Worm (Caenorhabditis elegans) whole organism, L3 larva: ENCODE results near the gene fig-1.

Experiments
- aly-2 ChIP-seq: fragments of 150-350 bp; optimal IDR thresholded peaks from 2 replicates; lab custom pipeline; 2014; ENCODE audit warnings: missing biosample characterization, missing genetic modification characterization
- ama-1 ChIP-seq: fragments of 150-350 bp; optimal IDR thresholded peaks from 2 replicates; lab custom pipeline; 2018
- ceh-82 ChIP-seq: fragments of 150-350 bp; optimal IDR thresholded peaks from 2 replicates; lab custom pipeline; 2014; ENCODE audit warnings: missing biosample characterization, missing genetic modification characterization
- ceh-9 ChIP-seq: sonication (generic microtip); optimal IDR thresholded peaks from 2 replicates; lab custom pipeline; 2018; ENCODE audit warnings: missing biosample characterization, missing genetic modification characterization
- fos-1 ChIP-seq: fragments of 150-350 bp; optimal IDR thresholded peaks from 2 replicates; lab custom pipeline; 2014; ENCODE audit warnings: missing biosample characterization, missing genetic modification characterization
- nhr-12 ChIP-seq: fragments of 150-350 bp; optimal IDR thresholded peaks from 2 replicates; lab custom pipeline; 2014; ENCODE audit warnings: missing biosample characterization, missing genetic modification characterization
- nhr-76 ChIP-seq: fragments of 150-350 bp; sonication (generic microtip); optimal IDR thresholded peaks from 5 replicates; lab custom pipeline; 2014; ENCODE audit warnings: missing biosample characterization, missing genetic modification characterization
- nhr-77 ChIP-seq: fragments of 150-350 bp; optimal IDR thresholded peaks from 2 replicates; lab custom pipeline; 2014; ENCODE audit warnings: missing biosample characterization, missing genetic modification characterization
- pha-4 ChIP-seq: fragments of 150-350 bp; optimal IDR thresholded peaks from 2 replicates; lab custom pipeline; 2014; ENCODE audit warnings: missing biosample characterization, missing genetic modification reagents, missing genetic modification characterization
- zag-1 ChIP-seq: fragments of 150-350 bp; optimal IDR thresholded peaks from 2 replicates; lab custom pipeline; 2014; ENCODE audit warnings: missing biosample characterization, missing genetic modification characterization
- ztf-11 ChIP-seq: fragments of 150-350 bp; optimal IDR thresholded peaks from 2 replicates; lab custom pipeline; 2014; ENCODE audit warnings: missing biosample characterization, missing genetic modification characterization
- ztf-4 ChIP-seq: fragments of 150-350 bp; optimal IDR thresholded peaks from 2 replicates; lab custom pipeline; 2014; ENCODE audit warnings: missing biosample characterization, missing genetic modification characterization

ce11 chrV:10998797-10999196 lies 17.8 kb upstream of the fig-1 start, which contains the start of gene F53B7.7:
- TF ChIP-seq nhr-77 (tag; lab: Kevin White, UChicago) (no peak), ama-1 (lab: Kevin White, UChicago) (no peak), ztf-4 (tag; lab: Kevin White, UChicago) (no peak), aly-2 (tag; lab: Kevin White, UChicago) (no peak), ztf-11 (tag; lab: Kevin White, UChicago) (no peak), zag-1 (tag; lab: Kevin White, UChicago) (no peak), ceh-9 (tag; lab: Kevin White, UChicago) (no peak), pha-4 (no peak), ceh-82 (tag; lab: Kevin White, UChicago) (no peak), nhr-76 (tag; lab: Kevin White, UChicago) (no peak), nhr-12 (tag; lab: Kevin White, UChicago) (no peak), fos-1 (tag; lab: Kevin White, UChicago) (no peak)
